Worm (Caenorhabditis elegans) whole organism, L2 larva: Measurements from ENCODE around the gene cdd-1.
"Not testable (repeated sequence)": the region's sequence is repeated elsewhere in the genome, so short reads cannot be mapped to it uniquely, and the experiment has no call there.

Experiments used
- C34F6.9 ChIP-seq: fragments of 150-350 bp; optimal IDR thresholded peaks from 2 replicates; lab custom pipeline; 2014; ENCODE audit warnings: missing biosample characterization, missing genetic modification characterization
- F13H6.1 ChIP-seq: sonication (generic microtip); optimal IDR thresholded peaks from 2 replicates; lab custom pipeline; 2016; ENCODE audit warnings: missing genetic modification characterization, missing compliant biosample characterization
- Y55F3AM.14 ChIP-seq: fragments of 200-800 bp; sonication (Bioruptor generic); optimal IDR thresholded peaks from 2 replicates; lab custom pipeline; 2018; ENCODE audit warnings: mild to moderate bottlenecking, missing genetic modification characterization, missing compliant biosample characterization
- ama-1 ChIP-seq: fragments of 150-350 bp; optimal IDR thresholded peaks from 2 replicates; lab custom pipeline; 2018; ENCODE audit warnings: inconsistent platforms
- blmp-1 ChIP-seq: sonication (generic microtip); optimal IDR thresholded peaks from 2 replicates; lab custom pipeline; 2017; ENCODE audit warnings: missing genetic modification characterization, mild to moderate bottlenecking, missing compliant biosample characterization, antibody characterized with exemption, moderate library complexity; ENCODE audit not compliant: insufficient read depth
- ceh-82 ChIP-seq: fragments of 150-350 bp; optimal IDR thresholded peaks from 2 replicates; lab custom pipeline; 2014; ENCODE audit warnings: missing biosample characterization, missing genetic modification characterization
- egl-27 ChIP-seq: sonication (generic microtip); optimal IDR thresholded peaks from 3 replicates; lab custom pipeline; 2017; ENCODE audit warnings: missing biosample characterization, missing genetic modification reagents, missing genetic modification characterization
- elt-1 ChIP-seq: fragments of 150-350 bp; optimal IDR thresholded peaks from 2 replicates; lab custom pipeline; 2014; ENCODE audit warnings: missing biosample characterization, missing genetic modification characterization
- elt-3 ChIP-seq: sonication (generic microtip); optimal IDR thresholded peaks from 2 replicates; lab custom pipeline; 2017; ENCODE audit warnings: missing biosample characterization, missing genetic modification characterization
- fos-1 ChIP-seq: fragments of 150-350 bp; optimal IDR thresholded peaks from 2 replicates; lab custom pipeline; 2014; ENCODE audit warnings: missing biosample characterization, missing genetic modification characterization
- lin-11 ChIP-seq: fragments of 150-350 bp; sonication (generic microtip); optimal IDR thresholded peaks from 2 replicates; lab custom pipeline; 2014; ENCODE audit warnings: missing biosample characterization, missing genetic modification characterization, inconsistent platforms, mixed read lengths
- lin-13 ChIP-seq: fragments of 150-350 bp; optimal IDR thresholded peaks from 2 replicates; lab custom pipeline; 2014; ENCODE audit warnings: missing biosample characterization, missing genetic modification reagents, missing genetic modification characterization
- lsy-2 ChIP-seq, 2 experiments: fragments of 150-350 bp in 1 of 2; sonication (generic microtip) in 1 of 2; optimal IDR thresholded peaks; 2 replicates each; lab custom pipeline; 2014 to 2017; ENCODE audit warnings: missing biosample characterization in 2 of 2, missing genetic modification characterization in 2 of 2
- mab-5 ChIP-seq: fragments of 150-350 bp; optimal IDR thresholded peaks from 2 replicates; lab custom pipeline; 2014; ENCODE audit warnings: missing biosample characterization, missing genetic modification characterization
- mbf-1 ChIP-seq: sonication (generic microtip); optimal IDR thresholded peaks from 2 replicates; lab custom pipeline; 2017; ENCODE audit warnings: missing biosample characterization, missing genetic modification characterization
- mdl-1 ChIP-seq, 2 experiments: fragments of 150-350 bp in 1 of 2; sonication (generic microtip) in 1 of 2; optimal IDR thresholded peaks; 2 replicates each; lab custom pipeline; 2017; ENCODE audit warnings: missing biosample characterization in 2 of 2, missing genetic modification characterization in 2 of 2
- nhr-10 ChIP-seq: sonication (generic microtip); optimal IDR thresholded peaks from 2 replicates; lab custom pipeline; 2017; ENCODE audit warnings: missing biosample characterization, missing genetic modification characterization
- nhr-11 ChIP-seq: fragments of 150-350 bp; optimal IDR thresholded peaks from 2 replicates; lab custom pipeline; 2014; ENCODE audit warnings: missing biosample characterization, missing genetic modification characterization
- nhr-12 ChIP-seq: fragments of 150-350 bp; optimal IDR thresholded peaks from 2 replicates; lab custom pipeline; 2014; ENCODE audit warnings: missing biosample characterization, missing genetic modification characterization
- nhr-129 ChIP-seq: fragments of 150-350 bp; optimal IDR thresholded peaks from 2 replicates; lab custom pipeline; 2014; ENCODE audit warnings: missing biosample characterization, missing genetic modification characterization
- nhr-21 ChIP-seq: fragments of 150-350 bp; optimal IDR thresholded peaks from 2 replicates; lab custom pipeline; 2014; ENCODE audit warnings: missing biosample characterization, missing genetic modification characterization
- nhr-23 ChIP-seq: fragments of 150-350 bp; optimal IDR thresholded peaks from 2 replicates; lab custom pipeline; 2014; ENCODE audit warnings: missing biosample characterization, missing genetic modification reagents, missing genetic modification characterization
- nhr-237 ChIP-seq: fragments of 150-350 bp; optimal IDR thresholded peaks from 2 replicates; lab custom pipeline; 2014; ENCODE audit warnings: missing biosample characterization, missing genetic modification characterization
- nhr-25 ChIP-seq: fragments of 150-350 bp; sonication (generic microtip); optimal IDR thresholded peaks from 3 replicates; lab custom pipeline; 2014; ENCODE audit warnings: missing biosample characterization, missing genetic modification characterization
- nhr-6 ChIP-seq: fragments of 150-350 bp; optimal IDR thresholded peaks from 2 replicates; lab custom pipeline; 2014; ENCODE audit warnings: missing biosample characterization, missing genetic modification characterization
- nhr-77 ChIP-seq: fragments of 150-350 bp; optimal IDR thresholded peaks from 2 replicates; lab custom pipeline; 2014; ENCODE audit warnings: missing biosample characterization, missing genetic modification characterization
- sem-4 ChIP-seq: fragments of 150-350 bp; optimal IDR thresholded peaks from 2 replicates; lab custom pipeline; 2014; ENCODE audit warnings: missing biosample characterization, missing genetic modification reagents, missing genetic modification characterization
- sma-3 ChIP-seq: sonication (generic microtip); optimal IDR thresholded peaks from 2 replicates; lab custom pipeline; 2016; ENCODE audit warnings: missing genetic modification reagents, missing genetic modification characterization, missing compliant biosample characterization
- sma-9 ChIP-seq, 2 experiments: fragments of 150-350 bp in 1 of 2; sonication (generic microtip) in 1 of 2; optimal IDR thresholded peaks; 2 replicates each; lab custom pipeline; 2014 to 2016; ENCODE audit warnings: missing genetic modification characterization in 2 of 2, mild to moderate bottlenecking in 1 of 2, missing biosample characterization in 1 of 2, missing compliant biosample characterization in 1 of 2, missing genetic modification reagents in 1 of 2, moderate library complexity in 1 of 2
- snpc-4 ChIP-seq: fragments of 150-350 bp; optimal IDR thresholded peaks from 2 replicates; lab custom pipeline; 2014; ENCODE audit warnings: missing biosample characterization, missing genetic modification characterization
- unc-55 ChIP-seq: fragments of 150-350 bp; sonication (generic microtip); optimal IDR thresholded peaks from 3 replicates; lab custom pipeline; 2014; ENCODE audit warnings: missing biosample characterization, missing genetic modification reagents, missing genetic modification characterization
- zag-1 ChIP-seq: fragments of 150-350 bp; optimal IDR thresholded peaks from 2 replicates; lab custom pipeline; 2014; ENCODE audit warnings: missing biosample characterization, missing genetic modification characterization
- ztf-1 ChIP-seq: fragments of 200-800 bp; sonication (Bioruptor generic); conservative IDR thresholded peaks from 2 replicates; pipeline ENCODE4 v1.3.6; 2022; ENCODE audit warnings: missing genetic modification characterization, missing compliant biosample characterization
- ztf-4 ChIP-seq: fragments of 150-350 bp; optimal IDR thresholded peaks from 2 replicates; lab custom pipeline; 2014; ENCODE audit warnings: missing biosample characterization, missing genetic modification characterization

Gene cdd-1

ce11 chrX:8181590-8182311 lies 29.2 kb downstream of the cdd-1 start, which contains the start of gene C17H11.4:
Gene C17H11.4 (minus strand): TSS chrX:8181640.
- not testable (repeated sequence) for TF ChIP-seq Y55F3AM.14 (GFP tag; lab: Kevin White, UChicago); sma-9 (GFP tag; optimal IDR thresholded peaks at IDR 0.05; lab: Kevin White, UChicago); sma-9 (tag; optimal IDR thresholded peaks at IDR 0.05; lab: Kevin White, UChicago); fos-1 (tag; lab: Kevin White, UChicago)

ce11 chrX:8173610-8174009 lies 37.3 kb downstream of the cdd-1 start, which contains the start of gene C17H11.1:
Gene C17H11.1 (plus strand): TSS chrX:8173910.
- no peak for TF ChIP-seq egl-27
- TF ChIP-seq mbf-1 = no peak
- TF ChIP-seq nhr-6 = no peak
- no peak for TF ChIP-seq ztf-4
- TF ChIP-seq nhr-12 (tag; lab: Kevin White, UChicago) = no peak
- no peak for TF ChIP-seq nhr-23 (tag; lab: Kevin White, UChicago)
- no peak for TF ChIP-seq sma-9 (GFP tag; optimal IDR thresholded peaks at IDR 0.05; lab: Kevin White, UChicago)
- no peak for TF ChIP-seq sma-9 (tag; optimal IDR thresholded peaks at IDR 0.05; lab: Kevin White, UChicago)
- no peak for TF ChIP-seq nhr-11
- no peak for TF ChIP-seq nhr-77 (tag; lab: Kevin White, UChicago)
- no peak for TF ChIP-seq elt-1 (tag; lab: Kevin White, UChicago)
- TF ChIP-seq nhr-10 (tag; lab: Kevin White, UChicago) = no peak
- no peak for TF ChIP-seq mab-5 (tag; lab: Kevin White, UChicago)
- no peak for TF ChIP-seq nhr-25 (tag; lab: Kevin White, UChicago)

- TF ChIP-seq nhr-12 (tag; lab: Kevin White, UChicago) (no peak), blmp-1 (tag; lab: Kevin White, UChicago) (no peak), nhr-129 (peak; percentile 47), sem-4 (tag; lab: Kevin White, UChicago) (no peak), fos-1 (tag; lab: Kevin White, UChicago) (peak; percentile 32), sma-3 (GFP tag; lab: Kevin White, UChicago) (no peak), sma-9 (GFP tag; optimal IDR thresholded peaks at IDR 0.05; lab: Kevin White, UChicago) (peak; percentile 20), sma-9 (tag; optimal IDR thresholded peaks at IDR 0.05; lab: Kevin White, UChicago) (no peak), snpc-4 (tag; lab: Kevin White, UChicago) (no peak), C34F6.9 (peak; percentile 39), nhr-21 (tag; lab: Kevin White, UChicago) (no peak), nhr-25 (tag; lab: Kevin White, UChicago) (no peak)
- TF ChIP-seq, all 48 proteins: peak for 4
Measured at ce11 chrX:8169534-8169933, 41.4 kb downstream of the cdd-1 start, which contains the start of gene C17H11.2. Gene C17H11.2 (plus strand): TSS chrX:8169930.

ce11 chrX:8163555-8163954 lies 47.4 kb downstream of the cdd-1 start:
- TF ChIP-seq lin-11 (tag; lab: Kevin White, UChicago) (peak; percentile 38), mdl-1 (tag; optimal IDR thresholded peaks at IDR 0.05; lab: Kevin White, UChicago) (peak; percentile 6 to 32), unc-55 (GFP tag; lab: Kevin White, UChicago) (peak; percentile 25), sma-9 (GFP tag; optimal IDR thresholded peaks at IDR 0.05; lab: Kevin White, UChicago) (peak; percentile 25), sma-9 (tag; optimal IDR thresholded peaks at IDR 0.05; lab: Kevin White, UChicago) (no peak), elt-3 (no peak), sma-3 (GFP tag; lab: Kevin White, UChicago) (no peak), zag-1 (tag; lab: Kevin White, UChicago) (peak; percentile 68), Y55F3AM.14 (GFP tag; lab: Kevin White, UChicago) (peak; percentile 40), nhr-21 (tag; lab: Kevin White, UChicago) (no peak), ama-1 (no peak), ztf-1 (0 out of 2 replicates have a peak, but pooled peaks have one; percentile 78), nhr-129 (peak; percentile 46), C34F6.9 (peak; percentile 30), ceh-82 (tag; lab: Kevin White, UChicago) (no peak), mab-5 (tag; lab: Kevin White, UChicago) (no peak), F13H6.1 (tag; lab: Kevin White, UChicago) (peak; percentile 48), nhr-23 (tag; lab: Kevin White, UChicago) (no peak), lin-13 (no peak), lsy-2 (tag; optimal IDR thresholded peaks at IDR 0.05; lab: Kevin White, UChicago) (peak; percentile 5 to 7), nhr-237 (no peak), egl-27 (peak; percentile 10)
